Worm (Caenorhabditis elegans): ENCODE results near the gene F18F11.4.

The F18F11.4 gene

ce11 chrIV:313615-314014, 17.0 kb upstream of the F18F11.4 start, which contains the start of gene snai-1:
Gene snai-1, minus strand, starts transcription at chrIV:313715.
- TF ChIP-seq ZK546.5 (tag; optimal IDR thresholded peaks at IDR 0.05), result no peak
- TF ChIP-seq skn-1 (tag; optimal IDR thresholded peaks at IDR 0.05), result no peak
- TF ChIP-seq unc-55 (GFP tag; optimal IDR thresholded peaks at IDR 0.05), result no peak
- TF ChIP-seq nhr-6 (tag; optimal IDR thresholded peaks at IDR 0.05), result no peak
- TF ChIP-seq sma-3 (GFP tag; optimal IDR thresholded peaks at IDR 0.05), result no peak
- TF ChIP-seq lin-39 (tag; optimal IDR thresholded peaks at IDR 0.05), result no peak
- TF ChIP-seq unc-62 (GFP tag; optimal IDR thresholded peaks at IDR 0.05), result no peak

- TF ChIP-seq ama-1 (optimal IDR thresholded peaks at IDR 0.05) (no peak), ztf-11 (tag; optimal IDR thresholded peaks at IDR 0.05) (no peak), mbf-1 (tag; optimal IDR thresholded peaks at IDR 0.05) (no peak), gmeb-1 (tag; optimal IDR thresholded peaks at IDR 0.05) (no peak), zag-1 (tag; optimal IDR thresholded peaks at IDR 0.05) (no peak), nhr-11 (tag; optimal IDR thresholded peaks at IDR 0.05) (no peak), unc-62 (GFP tag; optimal IDR thresholded peaks at IDR 0.05) (no peak), elt-3 (tag; optimal IDR thresholded peaks at IDR 0.05) (no peak), nhr-23 (tag; optimal IDR thresholded peaks at IDR 0.05) (no peak), egl-27 (tag; optimal IDR thresholded peaks at IDR 0.05) (no peak), blmp-1 (tag; optimal IDR thresholded peaks at IDR 0.05; ENCODE audit: insufficient read depth) (no peak), mdl-1 (tag; optimal IDR thresholded peaks at IDR 0.05) (no peak), ZK546.5 (tag; optimal IDR thresholded peaks at IDR 0.05) (no peak), snpc-4 (tag; optimal IDR thresholded peaks at IDR 0.05) (no peak), nhr-129 (tag; optimal IDR thresholded peaks at IDR 0.05) (no peak), dmd-4 (tag; optimal IDR thresholded peaks at IDR 0.05) (no peak), Y55F3AM.14 (GFP tag; optimal IDR thresholded peaks at IDR 0.05) (no peak), nhr-21 (tag; optimal IDR thresholded peaks at IDR 0.05) (no peak), ztf-4 (tag; optimal IDR thresholded peaks at IDR 0.05) (no peak)
Measured at ce11 chrIV:314475-314874, 16.1 kb upstream of the F18F11.4 start.

- TF ChIP-seq mab-5 (tag; optimal IDR thresholded peaks at IDR 0.05), result no peak
- no peak for TF ChIP-seq lin-39 (tag; optimal IDR thresholded peaks at IDR 0.05)
- TF ChIP-seq lin-13 (GFP tag; optimal IDR thresholded peaks at IDR 0.05), result no peak
- no peak for TF ChIP-seq ama-1 (optimal IDR thresholded peaks at IDR 0.05)
- TF ChIP-seq unc-55 (GFP tag; optimal IDR thresholded peaks at IDR 0.05), result no peak
- TF ChIP-seq ztf-11 (tag; optimal IDR thresholded peaks at IDR 0.05), result no peak
- no peak for TF ChIP-seq R02D3.7 (tag; optimal IDR thresholded peaks at IDR 0.05)
- no peak for TF ChIP-seq ztf-4 (tag; optimal IDR thresholded peaks at IDR 0.05)
Measured at ce11 chrIV:319654-320053, 11.0 kb upstream of the F18F11.4 start.

DNA sequence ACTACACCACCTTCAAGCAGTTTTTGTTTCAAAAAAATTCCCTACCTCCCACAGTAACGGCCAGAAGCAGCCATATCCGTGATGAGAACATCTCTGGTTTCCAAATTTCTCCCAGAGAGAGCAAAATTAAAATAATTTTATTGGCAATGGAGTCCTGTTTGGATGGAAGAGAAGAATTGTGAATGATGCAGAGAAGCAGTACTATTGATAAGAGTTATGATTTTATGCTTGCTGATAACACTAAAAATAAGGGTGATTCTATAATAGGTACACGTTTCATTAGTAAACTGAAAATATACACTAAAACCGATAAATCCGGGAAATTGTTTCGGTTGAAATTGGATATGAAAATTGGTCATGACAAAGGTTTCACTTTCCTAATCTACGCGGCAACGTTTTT, 10.2 kb upstream of the F18F11.4 start, which contains the start of gene dsc-4:
Gene dsc-4 (minus strand): TSS at position 165 of the 400 bp plus-strand sequence.
- TF ChIP-seq nhr-129 (tag; optimal IDR thresholded peaks at IDR 0.05) (no peak), fos-1 (tag; optimal IDR thresholded peaks at IDR 0.05) (peak; percentile 58), F13H6.1 (tag; optimal IDR thresholded peaks at IDR 0.05) (no peak), snpc-4 (tag; optimal IDR thresholded peaks at IDR 0.05) (no peak), sma-3 (GFP tag; optimal IDR thresholded peaks at IDR 0.05) (no peak), elt-3 (tag; optimal IDR thresholded peaks at IDR 0.05) (no peak), mab-5 (tag; optimal IDR thresholded peaks at IDR 0.05) (no peak)

- TF ChIP-seq fos-1 (tag; optimal IDR thresholded peaks at IDR 0.05), result peak; percentile 45
- peak; percentile 42 for TF ChIP-seq lin-13 (GFP tag; optimal IDR thresholded peaks at IDR 0.05)
- no peak for TF ChIP-seq nhr-6 (tag; optimal IDR thresholded peaks at IDR 0.05)
- peak; percentile 8 for TF ChIP-seq lin-11 (tag; optimal IDR thresholded peaks at IDR 0.05)
- TF ChIP-seq unc-55 (GFP tag; optimal IDR thresholded peaks at IDR 0.05), result peak; percentile 55
- peak in 1 of 2 experiments; percentile 26 for TF ChIP-seq mdl-1 (tag; optimal IDR thresholded peaks at IDR 0.05)
- peak; percentile 36 for TF ChIP-seq crh-2 (tag; optimal IDR thresholded peaks at IDR 0.05)
- TF ChIP-seq nhr-77 (tag; optimal IDR thresholded peaks at IDR 0.05), result no peak
- peak; percentile 33 for TF ChIP-seq C34F6.9 (tag; optimal IDR thresholded peaks at IDR 0.05)
- no peak for TF ChIP-seq dmd-4 (tag; optimal IDR thresholded peaks at IDR 0.05)
- peak; percentile 60 for TF ChIP-seq nhr-129 (tag; optimal IDR thresholded peaks at IDR 0.05)
- no peak for TF ChIP-seq mbf-1 (tag; optimal IDR thresholded peaks at IDR 0.05)
- TF ChIP-seq sma-3 (GFP tag; optimal IDR thresholded peaks at IDR 0.05), result peak; percentile 54
- TF ChIP-seq nhr-10 (tag; optimal IDR thresholded peaks at IDR 0.05), result no peak
- TF ChIP-seq F13H6.1 (tag; optimal IDR thresholded peaks at IDR 0.05), result peak; percentile 48
- TF ChIP-seq nhr-21 (tag; optimal IDR thresholded peaks at IDR 0.05), result peak; percentile 19
- TF ChIP-seq sma-9 (GFP tag; optimal IDR thresholded peaks at IDR 0.05), result peak; percentile 45
- no peak for TF ChIP-seq sma-9 (tag; optimal IDR thresholded peaks at IDR 0.05)
- peak; percentile 29 for TF ChIP-seq gmeb-1 (tag; optimal IDR thresholded peaks at IDR 0.05)
Measured at ce11 chrIV:322497-322896, 8.1 kb upstream of the F18F11.4 start, which contains the start of gene grl-26. Gene grl-26, minus strand, starts transcription at chrIV:322814.
